Worm (Caenorhabditis elegans) whole organism, mixed stage, embryonic: ENCODE measurements around the gene nhr-40.

Experiments used
- ces-1 ChIP-seq: fragments of 150-350 bp; optimal IDR thresholded peaks from 2 replicates; lab custom pipeline; 2014; ENCODE audit warnings: missing biosample characterization, missing genetic modification reagents, missing genetic modification characterization
- drap-1 ChIP-seq: fragments of 200-800 bp; sonication (Bioruptor generic); optimal IDR thresholded peaks from 3 replicates; lab custom pipeline; 2018; ENCODE audit warnings: mild to moderate bottlenecking, missing genetic modification characterization, missing compliant biosample characterization
- unc-39 ChIP-seq: fragments of 150-350 bp; optimal IDR thresholded peaks from 2 replicates; lab custom pipeline; 2014; ENCODE audit warnings: missing biosample characterization, missing genetic modification characterization

DNA sequence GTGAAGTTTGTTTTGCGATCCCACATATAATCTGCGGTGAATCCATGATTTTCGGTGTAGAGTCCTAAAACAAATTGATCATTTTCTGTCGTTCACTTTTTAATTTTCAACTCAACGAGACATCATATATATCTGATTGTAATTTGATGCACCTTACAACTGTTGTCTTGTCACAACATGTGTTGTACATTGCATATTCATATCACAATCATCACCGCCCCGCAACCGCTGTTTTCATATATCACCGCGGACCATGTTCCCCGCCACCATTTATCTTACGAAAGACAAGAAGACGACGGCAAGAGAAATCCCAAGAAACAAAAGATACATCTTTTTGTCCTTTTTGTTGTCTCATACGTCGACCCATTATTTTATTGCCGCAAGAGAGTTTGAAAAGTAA, 20.4 kb downstream of the nhr-40 start:
- TF ChIP-seq drap-1 (GFP tag; lab: Kevin White, UChicago) (no peak), ces-1 (GFP tag; lab: Kevin White, UChicago) (no peak), unc-39 (tag; lab: Kevin White, UChicago) (no peak)
